Worm (Caenorhabditis elegans): Measurements from ENCODE around the gene Y12A6A.1.

Gene Y12A6A.1

DNA sequence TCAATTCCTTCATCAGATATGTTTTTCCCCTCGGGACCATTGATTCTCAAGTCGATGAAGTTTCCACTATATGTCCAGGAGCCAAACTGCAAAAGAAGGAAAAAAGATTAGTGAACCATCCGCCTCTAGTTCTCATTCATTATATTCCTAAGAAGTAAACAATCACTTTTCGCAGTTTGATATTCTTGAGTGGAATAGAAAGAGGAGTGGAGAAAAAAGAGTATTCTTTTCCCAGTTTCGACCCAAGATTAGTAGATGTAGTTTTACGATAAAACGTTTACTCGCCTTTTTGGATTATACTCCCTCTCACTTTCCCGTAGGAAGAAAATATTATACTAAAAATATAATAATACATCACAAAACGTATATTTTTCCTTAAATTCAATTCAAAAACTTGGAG is 23.4 kb upstream of the Y12A6A.1 start:
- TF ChIP-seq nhr-237 (tag; optimal IDR thresholded peaks at IDR 0.05) (no peak), cey-2 (tag; optimal IDR thresholded peaks at IDR 0.05; ENCODE audit: borderline replicate concordance, insufficient read depth) (no peak), D1046.2 (GFP tag; IDR thresholded peaks at IDR 0.05) (no peak), mdt-29 (GFP tag; IDR thresholded peaks at IDR 0.05) (no peak), madf-9 (GFP tag; conservative IDR thresholded peaks at IDR 0.05) (no peak), lin-29 (GFP tag; IDR thresholded peaks at IDR 0.05) (no peak), zfp-2 (tag; optimal IDR thresholded peaks at IDR 0.05) (no peak), set-16 (GFP tag; IDR thresholded peaks at IDR 0.05) (no peak), sdz-12 (GFP tag; optimal IDR thresholded peaks at IDR 0.05) (no peak), egl-27 (tag; optimal IDR thresholded peaks at IDR 0.05) (no peak), fos-1 (tag; optimal IDR thresholded peaks at IDR 0.05) (no peak), ztf-11 (tag; optimal IDR thresholded peaks at IDR 0.05) (no peak)

DNA sequence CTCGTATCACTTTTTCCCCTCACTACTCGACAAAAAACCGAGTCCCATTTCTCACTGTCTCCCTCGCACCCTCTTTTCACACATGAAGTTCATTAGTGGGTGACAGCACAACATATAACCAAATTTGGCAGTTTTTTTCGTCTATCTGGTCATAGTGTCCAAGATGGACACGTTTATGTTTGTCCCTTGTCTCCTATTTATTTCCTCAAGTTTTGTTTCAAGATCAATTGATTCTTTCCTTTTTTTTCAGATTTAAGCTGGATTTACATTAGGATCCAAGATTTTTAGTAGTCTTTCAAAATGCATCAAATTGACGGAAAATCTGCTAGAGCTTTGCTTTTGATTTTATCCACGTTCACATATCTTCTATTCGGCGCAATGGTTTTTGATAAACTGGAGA is 18.0 kb upstream of the Y12A6A.1 start, which contains the start of gene twk-20:
Gene twk-20, plus strand, starts transcription at position 301 of the 400 bp plus-strand sequence.
- TF ChIP-seq dve-1 (tag; optimal IDR thresholded peaks at IDR 0.05; ENCODE audit: insufficient read depth) (no peak), ces-1 (GFP tag; optimal IDR thresholded peaks at IDR 0.05) (peak; percentile 40)

DNA sequence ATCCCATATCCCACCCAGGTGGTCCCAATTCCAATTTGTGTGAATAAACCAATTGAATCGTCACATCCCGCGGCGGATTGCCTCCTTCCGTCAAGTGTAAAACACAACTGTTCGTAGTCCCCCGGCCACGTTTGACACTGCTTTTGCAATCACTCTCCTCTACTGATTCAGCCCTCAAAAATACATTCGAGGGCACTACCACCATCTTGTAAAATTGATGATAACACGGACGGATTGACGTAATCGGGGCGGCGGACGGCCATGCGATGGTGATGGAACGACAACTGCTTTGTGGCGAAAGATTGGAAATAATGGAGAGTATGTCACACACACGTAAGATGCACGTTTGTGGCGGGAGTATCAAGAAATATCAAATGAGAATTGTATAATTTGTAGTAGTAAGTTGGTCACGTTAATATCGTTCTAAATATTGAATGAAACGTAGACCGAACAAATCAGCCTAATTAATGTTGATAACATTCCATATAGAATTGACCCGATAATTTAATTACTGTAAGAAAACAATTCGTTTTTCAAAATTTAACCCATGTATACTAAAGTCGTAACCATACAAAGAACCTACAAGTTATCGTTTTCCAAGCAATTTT is 16.9 kb upstream of the Y12A6A.1 start:
- TF ChIP-seq mxl-3 (GFP tag; optimal IDR thresholded peaks at IDR 0.05) (peak; percentile 16), ceh-44 (GFP tag; IDR thresholded peaks at IDR 0.05) (no peak), daf-16 (GFP tag; optimal IDR thresholded peaks at IDR 0.05) (peak in 1 of 2 experiments; percentile 40), daf-16 (tag; optimal IDR thresholded peaks at IDR 0.05) (no peak), F44E2.7 (GFP tag; IDR thresholded peaks at IDR 0.05) (0 out of 2 replicates have a peak, but pooled peaks have one; percentile 23), unc-62 (GFP tag; optimal IDR thresholded peaks at IDR 0.05 in 1 of 2) (peak in 1 of 2 experiments; percentile 92), unc-62 (tag; optimal IDR thresholded peaks at IDR 0.05) (no peak), unc-130 (GFP tag; optimal IDR thresholded peaks at IDR 0.05) (no peak)

DNA sequence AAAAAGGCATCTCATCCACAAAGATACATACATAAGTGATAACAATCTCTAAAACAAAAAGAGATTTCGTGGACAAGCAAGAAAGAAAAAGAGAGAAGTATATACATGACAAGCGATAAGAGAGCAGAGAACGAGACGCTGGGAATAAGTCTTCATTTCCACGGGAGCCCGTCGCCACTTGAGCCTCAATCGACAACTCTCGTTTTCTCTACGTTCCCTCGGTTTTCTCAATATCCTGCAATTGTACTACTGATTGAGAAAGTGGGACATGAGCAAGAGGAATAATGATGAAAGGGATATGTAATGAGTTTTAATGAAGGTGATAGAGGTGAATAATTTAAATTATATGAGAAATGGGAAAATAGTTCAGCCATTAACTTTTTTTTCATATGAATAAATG is 16.0 kb upstream of the Y12A6A.1 start:
- TF ChIP-seq madf-9 (GFP tag; conservative IDR thresholded peaks at IDR 0.05): no peak
- TF ChIP-seq nhr-11 (tag; optimal IDR thresholded peaks at IDR 0.05): no peak
- no peak for TF ChIP-seq ztf-7 (tag; optimal IDR thresholded peaks at IDR 0.05)
- TF ChIP-seq attf-4 (tag; optimal IDR thresholded peaks at IDR 0.05): no peak
- no peak for TF ChIP-seq cey-2 (tag; optimal IDR thresholded peaks at IDR 0.05; ENCODE audit: borderline replicate concordance, insufficient read depth)

DNA sequence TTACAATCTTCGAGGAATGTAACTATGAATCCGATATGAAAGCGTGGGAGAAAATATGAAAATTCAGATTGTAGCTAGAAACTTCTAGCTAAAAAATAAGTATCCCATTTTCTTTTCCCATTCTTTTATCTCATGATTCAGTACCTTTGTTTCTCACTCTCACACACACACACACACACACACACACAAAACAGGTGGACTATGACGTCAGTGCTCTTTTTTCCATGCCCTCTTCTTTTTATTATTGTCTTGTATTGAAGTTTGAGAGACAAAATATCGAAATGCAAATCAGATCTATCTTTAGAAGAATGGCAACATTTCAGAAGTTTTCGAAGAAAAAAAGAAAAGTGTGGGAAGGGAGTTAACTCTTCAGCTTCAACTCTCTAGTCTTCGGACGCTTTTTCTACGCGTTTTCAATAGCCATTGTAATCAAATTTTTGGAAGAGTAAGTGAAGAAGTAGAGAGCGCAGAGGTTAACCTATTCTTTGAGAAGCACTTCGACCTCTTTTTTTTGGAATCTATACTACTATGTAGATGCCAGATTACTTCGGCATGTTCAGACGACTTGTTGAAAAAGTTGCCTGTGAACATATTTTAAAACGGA is 12.4 kb upstream of the Y12A6A.1 start:
- TF ChIP-seq jun-1 (tag; optimal IDR thresholded peaks at IDR 0.05) (no peak), fkh-10 (GFP tag; optimal IDR thresholded peaks at IDR 0.05) (peak; percentile 42), nhr-42 (GFP tag; IDR thresholded peaks at IDR 0.05) (no peak), spr-1 (tag; optimal IDR thresholded peaks at IDR 0.05) (no peak), Y105C5A.15 (GFP tag; IDR thresholded peaks at IDR 0.05) (no peak), nhr-11 (tag; optimal IDR thresholded peaks at IDR 0.05) (peak; percentile 18), daf-19 (GFP tag; conservative IDR thresholded peaks at IDR 0.05) (no peak), zip-11 (GFP tag; IDR thresholded peaks at IDR 0.05) (no peak), lin-39 (tag; optimal IDR thresholded peaks at IDR 0.05) (no peak), ces-1 (GFP tag; optimal IDR thresholded peaks at IDR 0.05) (peak; percentile 32)
